Comparison of ENCODE assay signal across 3 worm cellular contexts in the genomic region with DNA sequence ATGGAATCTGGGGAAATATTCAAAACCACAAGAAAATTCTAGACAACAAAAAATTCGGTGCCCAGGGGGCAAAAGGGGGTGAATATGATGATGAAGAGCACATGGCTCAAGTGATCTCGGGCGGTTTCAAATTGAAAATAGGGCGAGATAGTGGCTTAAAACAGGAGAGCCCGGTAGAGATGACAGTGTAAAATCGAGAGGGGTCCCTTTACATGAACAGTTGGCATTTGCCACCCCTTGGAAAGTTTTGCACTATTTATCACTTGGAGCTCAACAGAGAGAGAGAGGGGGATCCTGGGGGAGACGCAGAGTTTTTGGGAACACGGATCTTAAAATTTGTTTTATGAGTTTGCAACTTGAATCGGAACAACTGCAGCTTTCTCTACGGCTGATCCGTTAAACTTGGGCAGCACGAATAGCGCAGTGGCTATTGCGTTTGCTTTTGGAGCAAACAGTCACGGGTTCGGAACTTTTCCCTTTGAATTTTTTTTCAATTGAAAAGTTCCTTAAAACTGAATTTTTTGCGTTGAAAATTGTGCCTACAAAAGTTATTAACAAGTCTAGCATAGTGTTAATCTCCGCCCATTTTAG.
TF ChIP-seq lines count a peak whose summit lies in the region.

No protein-coding gene starts in this region.

TF ChIP-seq in whole organism, L1 larva, 84 proteins besides CTCF, POLR2A, EP300 and RAD21 (continued from another document):
- peak in 1 of 2 experiments; percentile 29 for TF ChIP-seq mdl-1 (tag; optimal IDR thresholded peaks at IDR 0.05; lab: Kevin White, UChicago)
- TF ChIP-seq tlp-1 (tag; optimal IDR thresholded peaks at IDR 0.05; lab: Kevin White, UChicago): no peak
- TF ChIP-seq unc-98 (GFP tag; IDR thresholded peaks at IDR 0.05; lab: Robert Waterston, UW): 0 out of 2 replicates have a peak, but pooled peaks have one; percentile 40
- no peak for TF ChIP-seq ztf-11 (tag; optimal IDR thresholded peaks at IDR 0.05; lab: Kevin White, UChicago)
- no peak for TF ChIP-seq egl-27 (tag; optimal IDR thresholded peaks at IDR 0.05; lab: Kevin White, UChicago)
- TF ChIP-seq snpc-4 (tag; optimal IDR thresholded peaks at IDR 0.05; lab: Kevin White, UChicago): no peak
- peak; percentile 54 for TF ChIP-seq rnt-1 (tag; optimal IDR thresholded peaks at IDR 0.05; lab: Kevin White, UChicago)
- TF ChIP-seq lin-35 (GFP tag; optimal IDR thresholded peaks at IDR 0.05; lab: Kevin White, UChicago): no peak
- peak; percentile 16 for TF ChIP-seq swsn-7 (tag; optimal IDR thresholded peaks at IDR 0.05; lab: Kevin White, UChicago)
- TF ChIP-seq pag-3 (tag; optimal IDR thresholded peaks at IDR 0.05; lab: Kevin White, UChicago; ENCODE audit: borderline replicate concordance, insufficient read depth): peak; percentile 99
- TF ChIP-seq dsc-1 (tag; optimal IDR thresholded peaks at IDR 0.05; lab: Kevin White, UChicago): peak; percentile 25
- TF ChIP-seq skn-1 (tag; optimal IDR thresholded peaks at IDR 0.05; lab: Kevin White, UChicago): no peak
- TF ChIP-seq lsy-2 (tag; optimal IDR thresholded peaks at IDR 0.05; lab: Kevin White, UChicago): peak in 1 of 2 experiments; percentile 59
- no peak for TF ChIP-seq xbp-1 (tag; optimal IDR thresholded peaks at IDR 0.05; lab: Kevin White, UChicago)
- TF ChIP-seq lir-3 (tag; optimal IDR thresholded peaks at IDR 0.05; lab: Kevin White, UChicago; ENCODE audit: poor library complexity): no peak

TF ChIP-seq in whole organism, L4 larva, 104 proteins besides CTCF, POLR2A, EP300 and RAD21 (continued from another document and continues in another):
- TF ChIP-seq dmd-6 (GFP tag; IDR thresholded peaks at IDR 0.05; lab: Robert Waterston, UW) (0 out of 2 replicates have a peak, but pooled peaks have one; percentile 8), mxl-3 (GFP tag; optimal IDR thresholded peaks at IDR 0.05; lab: Kevin White, UChicago) (peak; percentile 40), lim-7 (GFP tag; IDR thresholded peaks at IDR 0.05; lab: Robert Waterston, UW) (peak; percentile 80), fos-1 (tag; optimal IDR thresholded peaks at IDR 0.05; lab: Kevin White, UChicago) (no peak), hlh-30 (tag; optimal IDR thresholded peaks at IDR 0.05; lab: Kevin White, UChicago; ENCODE audit: insufficient read depth) (peak; percentile 4), nhr-237 (tag; optimal IDR thresholded peaks at IDR 0.05; lab: Kevin White, UChicago) (no peak), Y48G9A.11 (GFP tag; IDR thresholded peaks at IDR 0.05; lab: Robert Waterston, UW) (peak; percentile 72), dmd-8 (GFP tag; IDR thresholded peaks at IDR 0.05; lab: Robert Waterston, UW) (peak; percentile 92), aha-1 (tag; lab: Kevin White, UChicago) (no peak), mes-2 (tag; optimal IDR thresholded peaks at IDR 0.05; lab: Kevin White, UChicago; ENCODE audit: poor library complexity, severe bottlenecking) (peak; percentile 58), ctbp-1 (GFP tag; IDR thresholded peaks at IDR 0.05; lab: Robert Waterston, UW) (no peak), hlh-11 (tag; optimal IDR thresholded peaks at IDR 0.05; lab: Kevin White, UChicago) (peak; percentile 40), D1046.2 (GFP tag; IDR thresholded peaks at IDR 0.05; lab: Robert Waterston, UW) (no peak), F49E8.2 (tag; optimal IDR thresholded peaks at IDR 0.05; lab: Kevin White, UChicago; ENCODE audit: borderline replicate concordance) (no peak), mep-1 (tag; optimal IDR thresholded peaks at IDR 0.05; lab: Kevin White, UChicago) (no peak), zfp-3 (GFP tag; conservative IDR thresholded peaks at IDR 0.05; lab: Robert Waterston, UW) (no peak; the same call in 1 of the 2 replicates), F37D6.2 (tag; optimal IDR thresholded peaks at IDR 0.05; lab: Kevin White, UChicago) (no peak), ceh-20 (GFP tag; IDR thresholded peaks at IDR 0.05; lab: Robert Waterston, UW) (0 out of 2 replicates have a peak, but pooled peaks have one; percentile 15), hmg-1.1 (GFP tag; IDR thresholded peaks at IDR 0.05; lab: Robert Waterston, UW) (0 out of 2 replicates have a peak, but pooled peaks have one; percentile 11), ZK337.2 (GFP tag; IDR thresholded peaks at IDR 0.05; lab: Robert Waterston, UW) (no peak), madf-5 (GFP tag; IDR thresholded peaks at IDR 0.05; lab: Robert Waterston, UW) (no peak), lin-38 (GFP tag; IDR thresholded peaks at IDR 0.05; lab: Robert Waterston, UW) (peak; percentile 74), saeg-2 (GFP tag; IDR thresholded peaks at IDR 0.05; lab: Robert Waterston, UW) (no peak), dpl-1 (GFP tag; optimal IDR thresholded peaks at IDR 0.05; lab: Kevin White, UChicago) (no peak), Y5F2A.4 (GFP tag; optimal IDR thresholded peaks at IDR 0.05; lab: Kevin White, UChicago) (peak; percentile 15), zag-1 (tag; optimal IDR thresholded peaks at IDR 0.05; lab: Kevin White, UChicago) (no peak), dmd-9 (GFP tag; IDR thresholded peaks at IDR 0.05; lab: Robert Waterston, UW) (no peak), lin-39 (tag; optimal IDR thresholded peaks at IDR 0.05; lab: Kevin White, UChicago) (no peak), egl-43 (GFP tag; IDR thresholded peaks at IDR 0.05; lab: Robert Waterston, UW) (peak; percentile 82), daf-16 (GFP tag; optimal IDR thresholded peaks at IDR 0.05; lab: Kevin White, UChicago) (peak; percentile 63 to 67), daf-16 (tag; optimal IDR thresholded peaks at IDR 0.05; lab: Kevin White, UChicago) (no peak), nhr-42 (GFP tag; IDR thresholded peaks at IDR 0.05; lab: Robert Waterston, UW) (0 out of 2 replicates have a peak, but pooled peaks have one; percentile 16), spr-3 (GFP tag; optimal IDR thresholded peaks at IDR 0.05; lab: Kevin White, UChicago) (peak; percentile 29), T26A8.4 (GFP tag; IDR thresholded peaks at IDR 0.05; lab: Robert Waterston, UW) (no peak), nhr-25 (tag; optimal IDR thresholded peaks at IDR 0.05; lab: Kevin White, UChicago; ENCODE audit: borderline replicate concordance, insufficient read depth) (no peak), mxl-2 (GFP tag; conservative IDR thresholded peaks at IDR 0.05; lab: Robert Waterston, UW) (no peak), pha-4 (GFP tag; IDR thresholded peaks at IDR 0.05; lab: Robert Waterston, UW) (peak; percentile 68; the same call in 1 of the 2 replicates), pha-4 (tag; optimal IDR thresholded peaks at IDR 0.05; lab: Kevin White, UChicago) (no peak), ZK546.5 (tag; optimal IDR thresholded peaks at IDR 0.05; lab: Kevin White, UChicago) (no peak), vab-7 (GFP tag; IDR thresholded peaks at IDR 0.05; lab: Robert Waterston, UW) (peak; percentile 69), arid-1 (GFP tag; conservative IDR thresholded peaks at IDR 0.05; lab: Robert Waterston, UW) (peak; percentile 78; the same call in 1 of the 2 replicates), nhr-10 (tag; optimal IDR thresholded peaks at IDR 0.05; lab: Kevin White, UChicago) (no peak), mdt-29 (GFP tag; IDR thresholded peaks at IDR 0.05; lab: Robert Waterston, UW) (no peak), hif-1 (tag; optimal IDR thresholded peaks at IDR 0.05; lab: Kevin White, UChicago) (no peak), ztf-7 (tag; optimal IDR thresholded peaks at IDR 0.05; lab: Kevin White, UChicago) (no peak), F26F4.8 (GFP tag; conservative IDR thresholded peaks at IDR 0.05; lab: Robert Waterston, UW) (peak; percentile 74; the same call in 1 of the 2 replicates), dve-1 (tag; optimal IDR thresholded peaks at IDR 0.05; lab: Kevin White, UChicago; ENCODE audit: insufficient read depth) (no peak), zip-2 (tag; optimal IDR thresholded peaks at IDR 0.05; lab: Kevin White, UChicago) (no peak), zip-11 (GFP tag; IDR thresholded peaks at IDR 0.05; lab: Robert Waterston, UW) (no peak), gei-8 (GFP tag; optimal IDR thresholded peaks at IDR 0.05; lab: Kevin White, UChicago) (peak; percentile 52), nhr-48 (tag; optimal IDR thresholded peaks at IDR 0.05; lab: Kevin White, UChicago) (no peak), egl-27 (tag; optimal IDR thresholded peaks at IDR 0.05; lab: Kevin White, UChicago) (no peak), ceh-82 (tag; optimal IDR thresholded peaks at IDR 0.05; lab: Kevin White, UChicago) (no peak), daf-12 (tag; optimal IDR thresholded peaks at IDR 0.05; lab: Kevin White, UChicago) (no peak)

TF ChIP-seq in whole organism, young adult, 124 proteins besides CTCF, POLR2A, EP300 and RAD21 (continued from another document and continues in another):
- TF ChIP-seq ZK185.1 (tag; optimal IDR thresholded peaks at IDR 0.05; lab: Kevin White, UChicago; ENCODE audit: poor library complexity, severe bottlenecking) (no peak), F49E8.2 (tag; optimal IDR thresholded peaks at IDR 0.05; lab: Kevin White, UChicago; ENCODE audit: insufficient read depth) (no peak), F57C9.4 (tag; optimal IDR thresholded peaks at IDR 0.05; lab: Kevin White, UChicago) (no peak), F37B4.10 (GFP tag; IDR thresholded peaks at IDR 0.05; lab: Robert Waterston, UW) (no peak), aptf-3 (GFP tag; IDR thresholded peaks at IDR 0.05; lab: Robert Waterston, UW) (no peak), K12H6.12 (tag; optimal IDR thresholded peaks at IDR 0.05; lab: Kevin White, UChicago) (no peak), egl-18 (GFP tag; IDR thresholded peaks at IDR 0.05; lab: Robert Waterston, UW) (0 out of 2 replicates have a peak, but pooled peaks have one; percentile 31), mes-4 (tag; optimal IDR thresholded peaks at IDR 0.05; lab: Kevin White, UChicago) (peak; percentile 19), egrh-3 (GFP tag; IDR thresholded peaks at IDR 0.05; lab: Robert Waterston, UW) (no peak), ztf-22 (GFP tag; optimal IDR thresholded peaks at IDR 0.05; lab: Kevin White, UChicago) (no peak), ama-1 (optimal IDR thresholded peaks at IDR 0.05; lab: Kevin White, UChicago) (no peak), ama-1 (GFP tag; optimal IDR thresholded peaks at IDR 0.05; lab: Kevin White, UChicago) (no peak), mxl-1 (tag; optimal IDR thresholded peaks at IDR 0.05; lab: Kevin White, UChicago) (peak; percentile 21), akir-1 (GFP tag; optimal IDR thresholded peaks at IDR 0.05; lab: Kevin White, UChicago) (no peak), Y95B8A.8 (GFP tag; IDR thresholded peaks at IDR 0.05; lab: Robert Waterston, UW) (no peak), attf-3 (GFP tag; conservative IDR thresholded peaks at IDR 0.05; lab: Robert Waterston, UW) (no peak), xnd-1 (tag; optimal IDR thresholded peaks at IDR 0.05; lab: Kevin White, UChicago) (no peak), mcd-1 (GFP tag; IDR thresholded peaks at IDR 0.05; lab: Robert Waterston, UW) (peak; percentile 38; the same call in 1 of the 2 replicates), lir-1 (GFP tag; conservative IDR thresholded peaks at IDR 0.05; lab: Robert Waterston, UW) (no peak), ztf-3 (GFP tag; optimal IDR thresholded peaks at IDR 0.05; lab: Kevin White, UChicago) (no peak), F57A8.1 (GFP tag; optimal IDR thresholded peaks at IDR 0.05; lab: Kevin White, UChicago) (no peak), hrde-1 (tag; optimal IDR thresholded peaks at IDR 0.05; lab: Kevin White, UChicago; ENCODE audit: borderline replicate concordance) (no peak), unc-62 (GFP tag; optimal IDR thresholded peaks at IDR 0.05; lab: Kevin White, UChicago) (no peak), B0261.1 (tag; optimal IDR thresholded peaks at IDR 0.05; lab: Kevin White, UChicago) (peak; percentile 70), somi-1 (GFP tag; optimal IDR thresholded peaks at IDR 0.05; lab: Kevin White, UChicago) (peak; percentile 23), snpc-1.1 (tag; optimal IDR thresholded peaks at IDR 0.05; lab: Kevin White, UChicago; ENCODE audit: insufficient read depth) (peak; percentile 3), let-607 (tag; optimal IDR thresholded peaks at IDR 0.05; lab: Kevin White, UChicago) (no peak), K11D2.4 (GFP tag; IDR thresholded peaks at IDR 0.05; lab: Robert Waterston, UW) (no peak), snpc-4 (GFP tag; optimal IDR thresholded peaks at IDR 0.05; lab: Kevin White, UChicago) (no peak), snpc-4 (tag; optimal IDR thresholded peaks at IDR 0.05; lab: Kevin White, UChicago) (no peak), nhr-120 (GFP tag; IDR thresholded peaks at IDR 0.05; lab: Robert Waterston, UW) (no peak), let-526 (GFP tag; IDR thresholded peaks at IDR 0.05; lab: Robert Waterston, UW) (0 out of 2 replicates have a peak, but pooled peaks have one; percentile 55), Y56A3A.18 (GFP tag; IDR thresholded peaks at IDR 0.05; lab: Robert Waterston, UW) (no peak; the same call in 1 of the 2 replicates), madf-6 (GFP tag; IDR thresholded peaks at IDR 0.05; lab: Robert Waterston, UW) (peak; percentile 33; the same call in 1 of the 2 replicates), mel-28 (tag; optimal IDR thresholded peaks at IDR 0.05; lab: Kevin White, UChicago; ENCODE audit: borderline replicate concordance) (no peak), B0035.1 (tag; optimal IDR thresholded peaks at IDR 0.05; lab: Kevin White, UChicago) (no peak), Y53G8AR.9 (GFP tag; conservative IDR thresholded peaks at IDR 0.05; lab: Robert Waterston, UW) (no peak), cebp-2 (GFP tag; IDR thresholded peaks at IDR 0.05; lab: Robert Waterston, UW) (peak; percentile 40; the same call in 1 of the 2 replicates), nhr-80 (tag; optimal IDR thresholded peaks at IDR 0.05; lab: Kevin White, UChicago) (no peak), ceh-91 (GFP tag; IDR thresholded peaks at IDR 0.05; lab: Robert Waterston, UW) (no peak), hmg-20 (GFP tag; IDR thresholded peaks at IDR 0.05; lab: Robert Waterston, UW) (peak; percentile 19; the same call in 1 of the 2 replicates), sptf-2 (GFP tag; optimal IDR thresholded peaks at IDR 0.05; lab: Kevin White, UChicago) (no peak), F33H1.4 (GFP tag; IDR thresholded peaks at IDR 0.05; lab: Robert Waterston, UW) (no peak), athp-1 (tag; optimal IDR thresholded peaks at IDR 0.05; lab: Kevin White, UChicago) (peak; percentile 43), lsy-27 (tag; optimal IDR thresholded peaks at IDR 0.05; lab: Kevin White, UChicago; ENCODE audit: borderline replicate concordance, insufficient read depth) (no peak), attf-5 (GFP tag; optimal IDR thresholded peaks at IDR 0.05; lab: Kevin White, UChicago) (no peak), gei-17 (GFP tag; optimal IDR thresholded peaks at IDR 0.05; lab: Kevin White, UChicago) (no peak), repo-1 (tag; optimal IDR thresholded peaks at IDR 0.05; lab: Kevin White, UChicago) (peak; percentile 27), lin-35 (GFP tag; optimal IDR thresholded peaks at IDR 0.05; lab: Kevin White, UChicago) (no peak), ztf-28 (GFP tag; IDR thresholded peaks at IDR 0.05; lab: Robert Waterston, UW) (no peak), snpc-1.3 (tag; optimal IDR thresholded peaks at IDR 0.05; lab: Kevin White, UChicago; ENCODE audit: insufficient read depth) (peak; percentile 44), F39B2.1 (GFP tag; IDR thresholded peaks at IDR 0.05; lab: Robert Waterston, UW) (no peak), bed-2 (GFP tag; IDR thresholded peaks at IDR 0.05; lab: Robert Waterston, UW) (no peak), zim-3 (tag; optimal IDR thresholded peaks at IDR 0.05; lab: Kevin White, UChicago) (peak; percentile 22), C17E4.6 (GFP tag; IDR thresholded peaks at IDR 0.05; lab: Robert Waterston, UW) (no peak), lsl-1 (GFP tag; optimal IDR thresholded peaks at IDR 0.05; lab: Kevin White, UChicago) (peak; percentile 16), ceh-40 (GFP tag; IDR thresholded peaks at IDR 0.05; lab: Robert Waterston, UW) (0 out of 2 replicates have a peak, but pooled peaks have one; percentile 46), dox-1 (GFP tag; IDR thresholded peaks at IDR 0.05; lab: Robert Waterston, UW) (peak; percentile 29; the same call in 1 of the 2 replicates), tbp1 (GFP tag; optimal IDR thresholded peaks at IDR 0.05; lab: Kevin White, UChicago) (peak; percentile 91), ztf-25 (GFP tag; IDR thresholded peaks at IDR 0.05; lab: Robert Waterston, UW) (no peak), C06A6.2 (GFP tag; conservative IDR thresholded peaks at IDR 0.05; lab: Robert Waterston, UW) (no peak), nfyb-1 (GFP tag; IDR thresholded peaks at IDR 0.05; lab: Robert Waterston, UW) (no peak; the same call in 1 of the 2 replicates)
